Worm (Caenorhabditis elegans): ENCODE data around the gene alh-9.

DNA sequence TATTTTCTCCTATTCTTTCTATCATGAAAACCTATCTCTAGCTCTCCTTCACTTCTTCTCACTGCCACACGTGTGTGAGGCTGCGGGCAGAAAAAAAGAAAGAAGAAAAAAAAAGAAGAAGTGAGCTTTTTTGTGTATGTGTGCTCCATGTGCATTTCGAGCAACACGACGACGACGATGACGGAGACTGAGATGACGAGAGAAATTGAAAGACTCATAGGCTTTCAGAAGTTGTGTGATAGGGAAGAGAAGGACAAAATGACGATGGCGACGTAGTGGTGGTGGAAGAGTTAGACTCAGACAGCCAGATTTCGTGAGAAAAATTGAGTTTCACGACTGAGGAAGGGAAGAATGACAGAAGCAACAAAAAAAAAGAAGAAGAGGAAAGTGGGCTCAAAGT is 10.3 kb upstream of the alh-9 start:
- TF ChIP-seq pqm-1 (tag; optimal IDR thresholded peaks at IDR 0.05) (no peak), zip-2 (tag; optimal IDR thresholded peaks at IDR 0.05) (no peak)

Data from whole organism, L4 larva.